Worm (Caenorhabditis elegans) whole organism, young adult: ENCODE data around the gene ltd-1.

Experiments
- F55B11.4 ChIP-seq: sonication (generic microtip); optimal IDR thresholded peaks from 2 replicates; lab custom pipeline; 2016; ENCODE audit warnings: missing compliant biosample characterization, missing genetic modification characterization, borderline replicate concordance; ENCODE audit not compliant: insufficient read depth
- F57A8.1 ChIP-seq: fragments of 200-800 bp; sonication (Bioruptor generic); optimal IDR thresholded peaks from 2 replicates; lab custom pipeline; 2018; ENCODE audit warnings: mild to moderate bottlenecking, missing genetic modification characterization, moderate library complexity, missing compliant biosample characterization
- K11D2.4 ChIP-seq: fragments of 200-800 bp; sonication (Bioruptor generic); IDR thresholded peaks from 2 replicates; pipeline ENCODE4 v1.3.6; 2022; ENCODE audit warnings: missing genetic modification reagents, missing genetic modification characterization, missing compliant biosample characterization
- Y67H2A.10 ChIP-seq: fragments of 200-800 bp; sonication (Bioruptor generic); conservative IDR thresholded peaks from 2 replicates; pipeline ENCODE4 v1.3.6; 2022; ENCODE audit warnings: missing genetic modification reagents, missing genetic modification characterization, missing compliant biosample characterization
- akir-1 ChIP-seq: fragments of 200-800 bp; sonication (Bioruptor generic); optimal IDR thresholded peaks from 2 replicates; lab custom pipeline; 2018; ENCODE audit warnings: mild to moderate bottlenecking, missing genetic modification characterization, moderate library complexity, missing compliant biosample characterization
- ama-1 ChIP-seq, 3 experiments: fragments of 150-350 bp in 1 of 3; sonication (generic microtip) in 2 of 3; optimal IDR thresholded peaks; 2 replicates each; lab custom pipeline; 2014 to 2018; ENCODE audit warnings: missing biosample characterization in 2 of 3, missing genetic modification characterization in 2 of 3, missing genetic modification reagents in 2 of 3
- atf-7 ChIP-seq: sonication (generic microtip); optimal IDR thresholded peaks from 2 replicates; lab custom pipeline; 2017; ENCODE audit warnings: mild to moderate bottlenecking, missing genetic modification characterization, missing compliant biosample characterization
- athp-1 ChIP-seq: sonication (generic microtip); optimal IDR thresholded peaks from 2 replicates; lab custom pipeline; 2017; ENCODE audit warnings: mild to moderate bottlenecking, missing genetic modification characterization, missing compliant biosample characterization
- attf-3 ChIP-seq: fragments of 200-800 bp; sonication (Bioruptor generic); conservative IDR thresholded peaks from 2 replicates; pipeline ENCODE4 v1.3.6; 2022; ENCODE audit warnings: missing genetic modification reagents, missing genetic modification characterization, missing compliant biosample characterization
- attf-5 ChIP-seq: fragments of 200-800 bp; sonication (Bioruptor generic); optimal IDR thresholded peaks from 2 replicates; lab custom pipeline; 2018; ENCODE audit warnings: mild to moderate bottlenecking, missing genetic modification characterization, missing compliant biosample characterization
- cebp-1 ChIP-seq, 2 experiments: fragments of 200-800 bp in 1 of 2; sonication (Bioruptor generic) in 1 of 2; sonication (generic microtip) in 1 of 2; IDR thresholded peaks in 1 of 2; optimal IDR thresholded peaks in 1 of 2; 2 replicates each; pipeline versions ENCODE4 v1.3.6 to Lab custom; 2017 to 2022; ENCODE audit warnings: missing compliant biosample characterization in 2 of 2, missing genetic modification characterization in 2 of 2, mild to moderate bottlenecking in 1 of 2, missing genetic modification reagents in 1 of 2, moderate library complexity in 1 of 2
- cebp-2 ChIP-seq: fragments of 200-800 bp; sonication (Bioruptor generic); IDR thresholded peaks from 2 replicates; pipeline ENCODE4 v1.3.6; 2022; ENCODE audit warnings: missing genetic modification characterization, missing compliant biosample characterization
- ceh-58 ChIP-seq: fragments of 200-800 bp; sonication (Bioruptor generic); IDR thresholded peaks from 2 replicates; pipeline ENCODE4 v1.3.6; 2022; ENCODE audit warnings: missing genetic modification characterization, missing compliant biosample characterization
- ceh-79 ChIP-seq: sonication (generic microtip); optimal IDR thresholded peaks from 2 replicates; lab custom pipeline; 2017; ENCODE audit warnings: mild to moderate bottlenecking, missing genetic modification characterization, missing compliant biosample characterization
- ceh-91 ChIP-seq: fragments of 200-800 bp; sonication (Bioruptor generic); IDR thresholded peaks from 2 replicates; pipeline ENCODE4 v1.3.6; 2022; ENCODE audit warnings: missing genetic modification reagents, missing genetic modification characterization, missing compliant biosample characterization
- dox-1 ChIP-seq: fragments of 200-800 bp; sonication (Bioruptor generic); IDR thresholded peaks from 2 replicates; pipeline ENCODE4 v1.3.6; 2022; ENCODE audit warnings: missing genetic modification reagents, missing genetic modification characterization, missing compliant biosample characterization
- dpl-1 ChIP-seq: fragments of 150-350 bp; optimal IDR thresholded peaks from 2 replicates; lab custom pipeline; 2014; ENCODE audit warnings: missing biosample characterization, missing genetic modification reagents, missing genetic modification characterization
- efl-1 ChIP-seq: fragments of 150-350 bp; optimal IDR thresholded peaks from 2 replicates; lab custom pipeline; 2014; ENCODE audit warnings: missing biosample characterization, missing genetic modification reagents, missing genetic modification characterization
- ekl-4 ChIP-seq: fragments of 200-800 bp; sonication (Bioruptor generic); IDR thresholded peaks from 2 replicates; pipeline ENCODE4 v1.3.6; 2022; ENCODE audit warnings: missing genetic modification reagents, missing genetic modification characterization, missing compliant biosample characterization
- ets-4 ChIP-seq: fragments of 200-800 bp; sonication (Bioruptor generic); optimal IDR thresholded peaks from 2 replicates; lab custom pipeline; 2018; ENCODE audit warnings: mild to moderate bottlenecking, missing genetic modification characterization, missing compliant biosample characterization
- hlh-26 ChIP-seq: fragments of 200-800 bp; sonication (Bioruptor generic); conservative IDR thresholded peaks from 2 replicates; pipeline ENCODE4 v1.3.6; 2022; ENCODE audit warnings: missing genetic modification reagents, missing genetic modification characterization, missing compliant biosample characterization
- hmg-1.2 ChIP-seq: fragments of 200-800 bp; sonication (Bioruptor generic); IDR thresholded peaks from 2 replicates; pipeline ENCODE4 v1.3.6; 2022; ENCODE audit warnings: missing genetic modification reagents, missing genetic modification characterization, missing compliant biosample characterization
- hmg-20 ChIP-seq: fragments of 200-800 bp; sonication (Bioruptor generic); IDR thresholded peaks from 2 replicates; pipeline ENCODE4 v1.3.6; 2022; ENCODE audit warnings: missing genetic modification reagents, missing genetic modification characterization, missing compliant biosample characterization
- hrde-1 ChIP-seq: sonication (generic microtip); optimal IDR thresholded peaks from 2 replicates; lab custom pipeline; 2016; ENCODE audit warnings: missing genetic modification characterization, mild to moderate bottlenecking, missing compliant biosample characterization, moderate library complexity, missing genotype, missing genetic modification reagents, borderline replicate concordance
- let-526 ChIP-seq: fragments of 200-800 bp; sonication (Bioruptor generic); IDR thresholded peaks from 2 replicates; pipeline ENCODE4 v1.3.6; 2022; ENCODE audit warnings: missing genetic modification reagents, missing genetic modification characterization, missing compliant biosample characterization
- lin-26 ChIP-seq: fragments of 200-800 bp; sonication (Bioruptor generic); IDR thresholded peaks from 2 replicates; pipeline ENCODE4 v1.3.6; 2022; ENCODE audit warnings: missing genetic modification reagents, missing genetic modification characterization, missing compliant biosample characterization
- madf-10 ChIP-seq: sonication (generic microtip); optimal IDR thresholded peaks from 2 replicates; lab custom pipeline; 2016; ENCODE audit warnings: mild to moderate bottlenecking, missing genetic modification characterization, missing compliant biosample characterization
- mel-28 ChIP-seq: sonication (generic microtip); optimal IDR thresholded peaks from 2 replicates; lab custom pipeline; 2016; ENCODE audit warnings: borderline replicate concordance, mild to moderate bottlenecking, missing genetic modification characterization, missing compliant biosample characterization
- mes-4 ChIP-seq: sonication (generic microtip); optimal IDR thresholded peaks from 2 replicates; lab custom pipeline; 2016; ENCODE audit warnings: missing genotype, missing genetic modification characterization, missing compliant biosample characterization
- nhr-27 ChIP-seq: fragments of 200-800 bp; sonication (Bioruptor generic); optimal IDR thresholded peaks from 2 replicates; lab custom pipeline; 2018; ENCODE audit warnings: mild to moderate bottlenecking, missing genetic modification characterization, moderate library complexity, missing compliant biosample characterization
- nhr-80 ChIP-seq: sonication (generic microtip); optimal IDR thresholded peaks from 2 replicates; lab custom pipeline; 2016; ENCODE audit warnings: missing genetic modification characterization, missing compliant biosample characterization
- pbrm-1 ChIP-seq: fragments of 200-800 bp; sonication (Bioruptor generic); IDR thresholded peaks from 2 replicates; pipeline ENCODE4 v1.3.6; 2022; ENCODE audit warnings: missing genetic modification reagents, missing genetic modification characterization, missing compliant biosample characterization
- rcor-1 ChIP-seq: fragments of 200-800 bp; sonication (Bioruptor generic); IDR thresholded peaks from 2 replicates; pipeline ENCODE4 v1.3.6; 2022; ENCODE audit warnings: missing genetic modification reagents, missing genetic modification characterization, missing compliant biosample characterization
- snpc-1.1 ChIP-seq: sonication (generic microtip); optimal IDR thresholded peaks from 2 replicates; lab custom pipeline; 2017; ENCODE audit warnings: missing genetic modification characterization, mild to moderate bottlenecking, missing compliant biosample characterization, antibody characterized with exemption, moderate library complexity, missing genotype, missing genetic modification reagents; ENCODE audit not compliant: insufficient read depth
- snpc-1.3 ChIP-seq: sonication (generic microtip); optimal IDR thresholded peaks from 2 replicates; lab custom pipeline; 2017; ENCODE audit warnings: missing genetic modification characterization, mild to moderate bottlenecking, missing compliant biosample characterization, antibody characterized with exemption, moderate library complexity, missing genotype, missing genetic modification reagents; ENCODE audit not compliant: insufficient read depth
- snpc-3.4 ChIP-seq: sonication (generic microtip); optimal IDR thresholded peaks from 2 replicates; lab custom pipeline; 2017; ENCODE audit warnings: missing genetic modification characterization, mild to moderate bottlenecking, missing compliant biosample characterization, antibody characterized with exemption, moderate library complexity, missing genotype, missing genetic modification reagents
- tbp1 ChIP-seq: fragments of 200-800 bp; sonication (Bioruptor generic); optimal IDR thresholded peaks from 2 replicates; lab custom pipeline; 2018; ENCODE audit warnings: mild to moderate bottlenecking, missing genetic modification characterization, missing compliant biosample characterization
- tbx-9 ChIP-seq: sonication (generic microtip); optimal IDR thresholded peaks from 2 replicates; lab custom pipeline; 2016; ENCODE audit warnings: borderline replicate concordance, missing genetic modification characterization, inconsistent platforms, missing compliant biosample characterization
- unc-130 ChIP-seq: sonication (generic microtip); optimal IDR thresholded peaks from 2 replicates; lab custom pipeline; 2016; ENCODE audit warnings: missing genetic modification reagents, missing genetic modification characterization, missing compliant biosample characterization
- zfh-2 ChIP-seq: fragments of 200-800 bp; sonication (Bioruptor generic); conservative IDR thresholded peaks from 2 replicates; pipeline ENCODE4 v1.3.6; 2022; ENCODE audit warnings: missing genetic modification reagents, missing genetic modification characterization, missing compliant biosample characterization
- ztf-18 ChIP-seq: sonication (generic microtip); optimal IDR thresholded peaks from 2 replicates; lab custom pipeline; 2016; ENCODE audit warnings: missing genotype, mild to moderate bottlenecking, missing genetic modification characterization, missing compliant biosample characterization
- ztf-25 ChIP-seq: fragments of 200-800 bp; sonication (Bioruptor generic); IDR thresholded peaks from 2 replicates; pipeline ENCODE4 v1.3.6; 2022; ENCODE audit warnings: missing genetic modification reagents, missing genetic modification characterization, missing compliant biosample characterization
- ztf-26 ChIP-seq: sonication (generic microtip); optimal IDR thresholded peaks from 2 replicates; lab custom pipeline; 2017; ENCODE audit warnings: missing genetic modification characterization, missing compliant biosample characterization

ltd-1 gene

ce11 chrII:8042289-8042688, 50.3 kb downstream of the ltd-1 start, which contains the start of gene T05H10.1:
Gene T05H10.1, plus strand, starts transcription at chrII:8042589.
- 0 out of 2 replicates have a peak, but pooled peaks have one; percentile 32 for TF ChIP-seq zfh-2
- TF ChIP-seq F57A8.1: no peak

- TF ChIP-seq mel-28 (tag; lab: Kevin White, UChicago) (no peak), hmg-1.2 (GFP tag; lab: Robert Waterston, UW) (peak; percentile 18; the same call in 1 of the 2 replicates), unc-130 (no peak), ztf-25 (GFP tag; lab: Robert Waterston, UW) (no peak), attf-3 (GFP tag; lab: Robert Waterston, UW) (peak; percentile 95), cebp-1 (GFP tag; IDR thresholded peaks at IDR 0.05; lab: Robert Waterston, UW) (no peak), cebp-1 (tag; optimal IDR thresholded peaks at IDR 0.05; lab: Kevin White, UChicago) (peak; percentile 16), hrde-1 (tag; lab: Kevin White, UChicago) (no peak), attf-5 (GFP tag; lab: Kevin White, UChicago) (peak; percentile 54)
These were observed 50.9 kb downstream of the ltd-1 start for ce11 chrII:8041642-8042041.

ce11 chrII:8039416-8039815, 53.1 kb downstream of the ltd-1 start, which contains the start of the genes ubh-4 and algn-6:
Gene ubh-4, minus strand, starts transcription at chrII:8039597.
Gene algn-6, plus strand, starts transcription at chrII:8039802.
- peak; percentile 89 for TF ChIP-seq unc-130
- TF ChIP-seq rcor-1 (GFP tag; lab: Robert Waterston, UW): 0 out of 2 replicates have a peak, but pooled peaks have one; percentile 24
- peak; percentile 54 for TF ChIP-seq athp-1 (tag; lab: Kevin White, UChicago)
- no peak for TF ChIP-seq cebp-1 (GFP tag; IDR thresholded peaks at IDR 0.05; lab: Robert Waterston, UW)
- TF ChIP-seq cebp-1 (tag; optimal IDR thresholded peaks at IDR 0.05; lab: Kevin White, UChicago): peak; percentile 32
- no peak for TF ChIP-seq let-526 (GFP tag; lab: Robert Waterston, UW)
- peak; percentile 69; the same call in 1 of the 2 replicates for TF ChIP-seq ceh-91
- peak; percentile 21 for TF ChIP-seq dpl-1
- TF ChIP-seq K11D2.4 (GFP tag; lab: Robert Waterston, UW): no peak
- no peak for TF ChIP-seq snpc-1.1 (tag; lab: Kevin White, UChicago)
- no peak for TF ChIP-seq atf-7 (tag; lab: Kevin White, UChicago)
- TF ChIP-seq ztf-18 (tag; lab: Kevin White, UChicago): peak; percentile 59
- no peak for TF ChIP-seq tbx-9
- no peak for TF ChIP-seq ceh-79 (tag; lab: Kevin White, UChicago)
- TF ChIP-seq ceh-58 (GFP tag; lab: Robert Waterston, UW): no peak
- peak; percentile 44 for TF ChIP-seq tbp1 (GFP tag; lab: Kevin White, UChicago)
- no peak for TF ChIP-seq nhr-27
- no peak for TF ChIP-seq akir-1 (GFP tag; lab: Kevin White, UChicago)
- TF ChIP-seq ekl-4 (GFP tag; lab: Robert Waterston, UW): no peak
- no peak for TF ChIP-seq ets-4 (GFP tag; lab: Kevin White, UChicago)
- TF ChIP-seq efl-1 (GFP tag; lab: Kevin White, UChicago): peak; percentile 48
- TF ChIP-seq mes-4: no peak
- no peak for TF ChIP-seq hmg-20 (GFP tag; lab: Robert Waterston, UW)
- TF ChIP-seq ama-1 (optimal IDR thresholded peaks at IDR 0.05; lab: Kevin White, UChicago): no peak
- TF ChIP-seq ama-1 (GFP tag; optimal IDR thresholded peaks at IDR 0.05; lab: Kevin White, UChicago): no peak
- peak; percentile 32 for TF ChIP-seq madf-10 (tag; lab: Kevin White, UChicago)
- TF ChIP-seq pbrm-1 (GFP tag; lab: Robert Waterston, UW): peak; percentile 60; the same call in 1 of the 2 replicates
- no peak for TF ChIP-seq cebp-2 (GFP tag; lab: Robert Waterston, UW)
- TF ChIP-seq hmg-1.2 (GFP tag; lab: Robert Waterston, UW): peak; percentile 67; the same call in 1 of the 2 replicates
- no peak for TF ChIP-seq hlh-26 (GFP tag; lab: Robert Waterston, UW)
- TF ChIP-seq snpc-3.4 (tag; lab: Kevin White, UChicago): peak; percentile 16
- TF ChIP-seq F55B11.4 (tag; lab: Kevin White, UChicago): no peak
- peak; percentile 51 for TF ChIP-seq nhr-80 (tag; lab: Kevin White, UChicago)
- no peak for TF ChIP-seq ztf-26 (tag; lab: Kevin White, UChicago)
- TF ChIP-seq snpc-1.3: peak; percentile 3
- TF ChIP-seq dox-1: peak; percentile 86; the same call in 1 of the 2 replicates
- TF ChIP-seq Y67H2A.10: 0 out of 2 replicates have a peak, but pooled peaks have one; percentile 22
- TF ChIP-seq lin-26 (GFP tag; lab: Robert Waterston, UW): no peak
